Worm (Caenorhabditis elegans) whole organism, L1 larva: ENCODE data around the gene F44E5.1.

Source experiments
- ama-1 ChIP-seq: fragments of 150-350 bp; optimal IDR thresholded peaks from 2 replicates; lab custom pipeline; 2014
- blmp-1 ChIP-seq: fragments of 150-350 bp; optimal IDR thresholded peaks from 2 replicates; lab custom pipeline; 2014; ENCODE audit warnings: missing biosample characterization, missing genetic modification characterization
- elt-3 ChIP-seq, 6 experiments: fragments of 150-350 bp in 1 of 6; sonication (generic microtip); optimal IDR thresholded peaks; 2 replicates each; lab custom pipeline; 2017 to 2018; ENCODE audit warnings: missing biosample characterization in 6 of 6, missing genetic modification characterization in 6 of 6, inconsistent platforms in 1 of 6
- nhr-11 ChIP-seq: fragments of 150-350 bp; optimal IDR thresholded peaks from 2 replicates; lab custom pipeline; 2014; ENCODE audit warnings: missing biosample characterization, missing genetic modification characterization
- nhr-12 ChIP-seq: sonication (generic microtip); optimal IDR thresholded peaks from 2 replicates; lab custom pipeline; 2017; ENCODE audit warnings: missing biosample characterization, missing genetic modification characterization
- pqm-1 ChIP-seq: sonication (generic microtip); optimal IDR thresholded peaks from 3 replicates; lab custom pipeline; 2017; ENCODE audit warnings: missing biosample characterization, missing genetic modification characterization

DNA sequence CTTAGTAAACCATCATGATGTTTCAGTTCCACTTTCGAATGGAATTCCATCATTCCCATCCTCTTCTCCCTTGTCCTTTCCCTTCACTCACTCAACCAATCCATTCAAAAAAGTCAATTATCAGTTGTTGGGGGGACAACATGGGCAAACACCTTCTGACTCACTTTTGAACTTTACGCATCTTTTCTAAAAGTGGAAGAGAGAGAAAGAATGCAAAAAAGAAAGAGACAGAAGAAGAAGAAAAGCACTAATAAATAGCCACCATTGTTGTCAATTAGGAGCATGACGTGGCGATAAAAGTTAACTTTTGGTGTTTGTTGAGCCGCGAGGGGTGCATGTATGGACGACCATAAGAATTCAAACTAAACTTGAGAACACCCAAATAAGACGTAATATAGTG lies 13.7 kb upstream of the F44E5.1 start:
- no peak for TF ChIP-seq nhr-11
- TF ChIP-seq elt-3 (tag; optimal IDR thresholded peaks at IDR 0.05; lab: Kevin White, UChicago): no peak
- no peak for TF ChIP-seq ama-1 (lab: Kevin White, UChicago)
- TF ChIP-seq nhr-12 (tag; lab: Kevin White, UChicago): no peak
- TF ChIP-seq blmp-1 (tag; lab: Kevin White, UChicago): no peak
- TF ChIP-seq pqm-1 (tag; lab: Kevin White, UChicago): no peak
